Fruit fly (Drosophila melanogaster) whole organism: Measurements from ENCODE around the gene CG12104.

Source experiments
- Dll ChIP-seq: fragments of >200 bp; optimal IDR thresholded peaks from 2 replicates; lab custom pipeline; 2017
- psq ChIP-seq: fragments of >200 bp; optimal IDR thresholded peaks from 2 replicates; lab custom pipeline; 2017

DNA sequence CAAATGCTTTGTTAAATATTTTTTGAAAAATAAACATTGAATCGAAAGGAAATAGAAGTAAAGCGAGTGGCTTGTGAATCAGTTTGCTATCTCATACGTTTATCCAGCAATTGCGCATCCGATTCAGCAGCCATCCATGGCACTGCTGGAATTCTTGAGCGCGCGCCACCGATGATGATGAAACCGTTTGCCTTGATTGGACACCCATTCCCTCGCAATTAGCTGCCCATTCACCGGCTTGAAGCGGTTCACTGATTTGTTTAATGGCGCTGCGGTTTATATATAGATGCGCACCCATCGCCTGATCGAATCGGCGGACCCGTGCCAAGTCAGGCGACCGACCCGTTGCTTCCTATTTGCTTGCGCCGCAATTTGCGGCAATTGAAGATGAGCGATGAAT lies 49.3 kb downstream of the CG12104 start, which contains the start of gene Pcyt2:
- no peak for TF ChIP-seq Dll (lab: Kevin White, UChicago)
- no peak for TF ChIP-seq psq (lab: Kevin White, UChicago)
